Worm (Caenorhabditis elegans) whole organism, L4/young adult: Measurements from ENCODE around the gene sgn-1.

Experiments
- W03F9.2 ChIP-seq: fragments of 150-350 bp; optimal IDR thresholded peaks from 2 replicates; lab custom pipeline; 2014; ENCODE audit warnings: missing biosample characterization, missing genetic modification characterization
- dao-5 ChIP-seq: sonication (generic microtip); optimal IDR thresholded peaks from 2 replicates; lab custom pipeline; 2016; ENCODE audit warnings: missing genotype, missing genetic modification characterization, moderate library complexity, missing compliant biosample characterization
- him-1 ChIP-seq: sonication (generic microtip); optimal IDR thresholded peaks from 2 replicates; lab custom pipeline; 2016; ENCODE audit warnings: missing genotype, missing genetic modification reagents, missing genetic modification characterization, missing compliant biosample characterization

ce11 chrII:8755270-8755669, 28.2 kb downstream of the sgn-1 start, which contains the start of gene K08F8.7:
- TF ChIP-seq him-1 (tag; lab: Kevin White, UChicago) = no peak
- no peak for TF ChIP-seq dao-5
- TF ChIP-seq W03F9.2 (tag; lab: Kevin White, UChicago) = no peak
